Fruit fly (Drosophila melanogaster) whole organism, pupa: Measurements from ENCODE around the gene pont.

Experiments
- CG10348 ChIP-seq: fragments of 200-800 bp; sonication (Bioruptor generic); IDR thresholded peaks from 2 replicates; pipeline ENCODE4 v1.3.6; 2022; ENCODE audit warnings: missing biosample characterization, missing genetic modification characterization
- CG12605 ChIP-seq: fragments of 200-800 bp; sonication (Bioruptor generic); IDR thresholded peaks from 2 replicates; pipeline ENCODE4 v1.3.6; 2022; ENCODE audit warnings: missing biosample characterization, missing genetic modification characterization
- CG14655 ChIP-seq: fragments of 200-800 bp; sonication (Bioruptor generic); optimal IDR thresholded peaks from 3 replicates; lab custom pipeline; 2017; ENCODE audit warnings: mild to moderate bottlenecking, missing biosample characterization, missing genetic modification reagents, missing genetic modification characterization
- CG17806 ChIP-seq: fragments of 200-800 bp; sonication (Bioruptor generic); optimal IDR thresholded peaks from 2 replicates; lab custom pipeline; 2018; ENCODE audit warnings: missing biosample characterization, mild to moderate bottlenecking, missing genetic modification characterization, moderate library complexity
- CG34367 ChIP-seq: fragments of 200-800 bp; sonication (Bioruptor generic); optimal IDR thresholded peaks from 2 replicates; lab custom pipeline; 2018; ENCODE audit warnings: missing biosample characterization, mild to moderate bottlenecking, missing genetic modification characterization
- CG4496 ChIP-seq: fragments of 200-800 bp; sonication (Bioruptor generic); IDR thresholded peaks from 3 replicates; pipeline ENCODE4 v1.3.6; 2022; ENCODE audit warnings: missing biosample characterization, missing genetic modification characterization
- CG9948 ChIP-seq: fragments of 200-800 bp; sonication (Bioruptor generic); optimal IDR thresholded peaks from 2 replicates; lab custom pipeline; 2018; ENCODE audit warnings: missing biosample characterization, mild to moderate bottlenecking, missing genetic modification characterization, moderate library complexity
- EcR ChIP-seq: fragments of 200-800 bp; sonication (Bioruptor generic); optimal IDR thresholded peaks from 3 replicates; lab custom pipeline; 2019; ENCODE audit warnings: missing biosample characterization, missing genetic modification characterization, mild to moderate bottlenecking, moderate library complexity, missing genetic modification reagents
- Ets98B ChIP-seq: fragments of 200-800 bp; sonication (Bioruptor generic); IDR thresholded peaks from 2 replicates; pipeline ENCODE4 v1.3.6; 2022; ENCODE audit warnings: missing biosample characterization, missing genetic modification characterization
- Pif1B ChIP-seq: fragments of 200-800 bp; sonication (Bioruptor generic); optimal IDR thresholded peaks from 3 replicates; lab custom pipeline; 2016; ENCODE audit warnings: missing biosample characterization, missing genetic modification characterization
- Snoo ChIP-seq: fragments of 200-800 bp; sonication (Bioruptor generic); optimal IDR thresholded peaks from 3 replicates; lab custom pipeline; 2017; ENCODE audit warnings: missing biosample characterization, mild to moderate bottlenecking, missing genetic modification characterization, inconsistent platforms
- fd96Ca ChIP-seq: fragments of 200-800 bp; sonication (Bioruptor generic); IDR thresholded peaks from 3 replicates; pipeline ENCODE4 v1.3.6; 2022; ENCODE audit warnings: missing biosample characterization, missing genetic modification characterization
- gl ChIP-seq: fragments of 200-800 bp; sonication (Bioruptor generic); optimal IDR thresholded peaks from 2 replicates; lab custom pipeline; 2018; ENCODE audit warnings: missing biosample characterization, mild to moderate bottlenecking, missing genetic modification characterization
- rn ChIP-seq: fragments of 200-800 bp; sonication (Bioruptor generic); IDR thresholded peaks from 2 replicates; pipeline ENCODE4 v1.3.6; 2022; ENCODE audit warnings: missing biosample characterization, missing genetic modification characterization

- no peak for TF ChIP-seq CG14655 (GFP tag; lab: Kevin White, UChicago)
- no peak for TF ChIP-seq CG4496 (GFP tag; lab: Robert Waterston, UW)
- TF ChIP-seq Snoo (tag; lab: Kevin White, UChicago), result no peak
- no peak for TF ChIP-seq Ets98B (GFP tag; lab: Robert Waterston, UW)
- TF ChIP-seq gl (tag; lab: Kevin White, UChicago), result no peak
- no peak for TF ChIP-seq rn (GFP tag; lab: Robert Waterston, UW)
- TF ChIP-seq CG10348 (GFP tag; lab: Robert Waterston, UW), result no peak
- no peak for TF ChIP-seq fd96Ca
- no peak for TF ChIP-seq CG34367 (tag; lab: Kevin White, UChicago)
- no peak for TF ChIP-seq CG9948 (tag; lab: Kevin White, UChicago)
- no peak for TF ChIP-seq CG17806
- no peak for TF ChIP-seq Pif1B
- TF ChIP-seq CG12605 (GFP tag; lab: Robert Waterston, UW), result no peak
- TF ChIP-seq EcR (GFP tag; lab: Kevin White, UChicago), result peak; percentile 49
Measured at dm6 chr3R:10264601-10265421, 2.9 kb downstream of the pont start.
